Worm (Caenorhabditis elegans): ENCODE results near the gene srd-39.

ce11 chrX:13267230-13267629, 33.2 kb downstream of the srd-39 start, which contains the start of gene cyp-14A1:
- no peak for TF ChIP-seq nhr-237 (tag; optimal IDR thresholded peaks at IDR 0.05)
- TF ChIP-seq hlh-30 (tag; optimal IDR thresholded peaks at IDR 0.05; ENCODE audit: insufficient read depth): no peak
- no peak for TF ChIP-seq jun-1 (tag; optimal IDR thresholded peaks at IDR 0.05)
- peak; percentile 19 for TF ChIP-seq dve-1 (tag; optimal IDR thresholded peaks at IDR 0.05; ENCODE audit: insufficient read depth)
- TF ChIP-seq vab-7 (GFP tag; IDR thresholded peaks at IDR 0.05): no peak
- TF ChIP-seq nhr-25 (tag; optimal IDR thresholded peaks at IDR 0.05; ENCODE audit: borderline replicate concordance, insufficient read depth): no peak
- TF ChIP-seq lsy-2 (tag; optimal IDR thresholded peaks at IDR 0.05): no peak
- TF ChIP-seq lin-1 (GFP tag; IDR thresholded peaks at IDR 0.05): no peak
- TF ChIP-seq T20F7.1 (GFP tag; optimal IDR thresholded peaks at IDR 0.05): no peak
- no peak for TF ChIP-seq attf-4 (tag; optimal IDR thresholded peaks at IDR 0.05)
- TF ChIP-seq R02D3.7 (tag; optimal IDR thresholded peaks at IDR 0.05): no peak
- TF ChIP-seq fkh-10 (GFP tag; optimal IDR thresholded peaks at IDR 0.05): no peak

Measured in whole organism, L4 larva.